Worm (Caenorhabditis elegans): Measurements from ENCODE around the gene ZK616.2.
A peak's percentile ranks its signal among the peaks of the same experiment; 100 is the strongest.

Gene ZK616.2

DNA sequence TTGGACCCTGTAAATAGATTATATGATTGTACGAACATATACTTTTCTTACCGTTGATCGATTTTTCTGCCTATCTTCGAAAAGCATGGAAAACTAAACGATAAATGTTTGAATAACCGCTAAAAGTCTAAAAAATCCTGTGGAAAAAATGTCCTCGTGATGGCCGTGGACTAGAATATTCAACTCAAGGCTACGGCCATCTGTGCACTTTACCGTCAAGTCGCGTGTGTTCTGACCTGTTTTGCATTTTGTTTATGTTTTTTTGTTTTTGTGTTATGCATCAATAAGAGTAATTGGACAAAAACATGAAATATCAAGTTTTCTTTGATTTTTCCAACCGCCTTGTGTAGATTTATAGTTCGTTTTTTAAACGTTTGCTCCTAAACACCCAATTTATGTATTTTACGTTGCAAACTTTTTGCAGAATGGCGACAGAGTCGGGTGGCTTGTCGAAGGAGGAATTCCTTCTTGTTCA is 33.5 kb upstream of the ZK616.2 start, which contains the start of the genes hda-6 and F41H10.4:
Gene hda-6, minus strand, starts transcription at position 172 of the 475 bp plus-strand sequence.
Gene F41H10.4, plus strand, starts transcription at position 425 of the 475 bp plus-strand sequence.
- TF ChIP-seq lsy-2 (tag; optimal IDR thresholded peaks at IDR 0.05): peak; percentile 70 to 91
- TF ChIP-seq ZK546.5 (tag; optimal IDR thresholded peaks at IDR 0.05): no peak
- TF ChIP-seq sem-4 (tag; optimal IDR thresholded peaks at IDR 0.05): peak; percentile 37
- TF ChIP-seq F13H6.1 (tag; optimal IDR thresholded peaks at IDR 0.05): peak; percentile 69
- TF ChIP-seq unc-55 (GFP tag; optimal IDR thresholded peaks at IDR 0.05): peak; percentile 75
- peak; percentile 55 for TF ChIP-seq nhr-21 (tag; optimal IDR thresholded peaks at IDR 0.05)
- peak; percentile 24 for TF ChIP-seq egl-27 (tag; optimal IDR thresholded peaks at IDR 0.05)
- peak; percentile 64 for TF ChIP-seq sma-3 (GFP tag; optimal IDR thresholded peaks at IDR 0.05)
- TF ChIP-seq C34F6.9 (tag; optimal IDR thresholded peaks at IDR 0.05): peak; percentile 86
- TF ChIP-seq nhr-23 (tag; optimal IDR thresholded peaks at IDR 0.05): no peak
- no peak for TF ChIP-seq aly-2 (tag; optimal IDR thresholded peaks at IDR 0.05)
- TF ChIP-seq snpc-4 (tag; optimal IDR thresholded peaks at IDR 0.05): no peak
- TF ChIP-seq mbf-1 (tag; optimal IDR thresholded peaks at IDR 0.05): no peak
- no peak for TF ChIP-seq skn-1 (tag; optimal IDR thresholded peaks at IDR 0.05)
- peak; percentile 76 for TF ChIP-seq nhr-129 (tag; optimal IDR thresholded peaks at IDR 0.05)
- peak; percentile 14 for TF ChIP-seq lin-11 (tag; optimal IDR thresholded peaks at IDR 0.05)
- no peak for TF ChIP-seq elt-1 (tag; optimal IDR thresholded peaks at IDR 0.05)
- no peak for TF ChIP-seq ztf-11 (tag; optimal IDR thresholded peaks at IDR 0.05)
- no peak for TF ChIP-seq ztf-4 (tag; optimal IDR thresholded peaks at IDR 0.05)
- no peak for TF ChIP-seq nhr-10 (tag; optimal IDR thresholded peaks at IDR 0.05)
- peak; percentile 59 for TF ChIP-seq lin-13 (GFP tag; optimal IDR thresholded peaks at IDR 0.05)
- TF ChIP-seq ztf-1 (GFP tag; conservative IDR thresholded peaks at IDR 0.05): no peak
- no peak for TF ChIP-seq zag-1 (tag; optimal IDR thresholded peaks at IDR 0.05)
- TF ChIP-seq peb-1 (tag; optimal IDR thresholded peaks at IDR 0.05): no peak
- no peak for TF ChIP-seq ceh-82 (tag; optimal IDR thresholded peaks at IDR 0.05)
- peak; percentile 87 for TF ChIP-seq nhr-25 (tag; optimal IDR thresholded peaks at IDR 0.05)
- TF ChIP-seq nhr-11 (tag; optimal IDR thresholded peaks at IDR 0.05): no peak
- no peak for TF ChIP-seq nhr-77 (tag; optimal IDR thresholded peaks at IDR 0.05)
- TF ChIP-seq fos-1 (tag; optimal IDR thresholded peaks at IDR 0.05): peak; percentile 54
- no peak for TF ChIP-seq unc-39 (tag; optimal IDR thresholded peaks at IDR 0.05)
- TF ChIP-seq nhr-237 (tag; optimal IDR thresholded peaks at IDR 0.05): no peak
- peak in 1 of 2 experiments; percentile 29 for TF ChIP-seq mdl-1 (tag; optimal IDR thresholded peaks at IDR 0.05)
- peak; percentile 13 for TF ChIP-seq R02D3.7 (tag; optimal IDR thresholded peaks at IDR 0.05)
- TF ChIP-seq gmeb-1 (tag; optimal IDR thresholded peaks at IDR 0.05): peak; percentile 80
- no peak for TF ChIP-seq nhr-12 (tag; optimal IDR thresholded peaks at IDR 0.05)
- TF ChIP-seq ceh-16 (tag; optimal IDR thresholded peaks at IDR 0.05): no peak
- no peak for TF ChIP-seq alr-1 (tag; optimal IDR thresholded peaks at IDR 0.05)
- TF ChIP-seq Y55F3AM.14 (GFP tag; optimal IDR thresholded peaks at IDR 0.05): no peak
- no peak for TF ChIP-seq unc-62 (GFP tag; optimal IDR thresholded peaks at IDR 0.05)
- peak; percentile 83 for TF ChIP-seq sma-9 (GFP tag; optimal IDR thresholded peaks at IDR 0.05)
- TF ChIP-seq sma-9 (tag; optimal IDR thresholded peaks at IDR 0.05): no peak
- TF ChIP-seq nhr-6 (tag; optimal IDR thresholded peaks at IDR 0.05): peak; percentile 66
- no peak for TF ChIP-seq blmp-1 (tag; optimal IDR thresholded peaks at IDR 0.05; ENCODE audit: insufficient read depth)
- peak; percentile 47 for TF ChIP-seq mab-5 (tag; optimal IDR thresholded peaks at IDR 0.05)
- TF ChIP-seq lin-39 (tag; optimal IDR thresholded peaks at IDR 0.05): no peak
- peak; percentile 72 for TF ChIP-seq crh-2 (tag; optimal IDR thresholded peaks at IDR 0.05)
- no peak for TF ChIP-seq dmd-4 (tag; optimal IDR thresholded peaks at IDR 0.05)
- TF ChIP-seq ama-1 (optimal IDR thresholded peaks at IDR 0.05): no peak
- no peak for TF ChIP-seq elt-3 (tag; optimal IDR thresholded peaks at IDR 0.05)

Data from whole organism, L2 larva.